Worm (Caenorhabditis elegans): ENCODE measurements around the gene F18A11.3.

The F18A11.3 gene

DNA sequence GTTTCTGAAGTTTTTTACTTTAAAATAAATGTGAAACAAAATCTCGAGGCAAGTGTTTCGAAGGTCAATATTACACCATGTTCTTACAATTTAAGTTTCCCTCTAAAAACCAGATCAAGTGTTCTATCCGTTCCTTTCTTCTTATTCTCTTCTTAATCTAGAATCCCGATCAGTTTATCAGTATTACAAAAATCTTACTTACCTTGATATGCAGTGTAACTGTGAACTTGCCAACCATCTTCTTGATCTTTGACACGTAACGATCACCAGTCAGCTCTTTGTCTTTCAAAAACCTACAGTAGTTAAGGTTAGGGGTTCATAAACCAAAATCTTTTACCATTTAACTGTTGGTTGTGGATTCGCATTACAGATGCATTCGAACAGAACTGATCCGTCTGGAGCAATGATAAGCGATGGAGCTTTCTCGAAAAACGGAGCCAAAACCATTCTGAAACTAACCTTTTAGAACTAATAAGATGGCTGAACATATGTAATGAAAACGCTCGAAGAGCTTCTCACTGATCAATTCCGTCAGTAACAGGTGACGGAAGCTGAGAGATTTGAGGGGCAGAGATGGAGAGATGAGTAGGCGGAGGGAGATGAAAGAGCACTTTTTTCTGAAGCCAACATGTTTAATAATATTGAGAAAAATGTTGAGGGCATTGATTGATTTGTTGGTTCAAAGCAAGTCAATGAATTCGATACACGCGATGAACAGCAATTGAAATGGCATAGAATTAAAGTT lies 28.8 kb downstream of the F18A11.3 start, which contains the start of gene oig-2:
TSS of gene oig-2 (minus strand) at position 448 of the 745 bp plus-strand sequence.
- TF ChIP-seq T22C8.4 (GFP tag; IDR thresholded peaks at IDR 0.05) = no peak
- no peak for TF ChIP-seq tab-1 (GFP tag; IDR thresholded peaks at IDR 0.05)
- TF ChIP-seq ztf-29 (GFP tag; IDR thresholded peaks at IDR 0.05) = no peak
- no peak for TF ChIP-seq med-1 (GFP tag; optimal IDR thresholded peaks at IDR 0.05; ENCODE audit: insufficient read depth)
- TF ChIP-seq ref-1 (GFP tag; conservative IDR thresholded peaks at IDR 0.05) = no peak
- no peak for TF ChIP-seq flt-1 (GFP tag; IDR thresholded peaks at IDR 0.05)
- TF ChIP-seq cog-1 (tag; optimal IDR thresholded peaks at IDR 0.05) = no peak
- TF ChIP-seq ztf-23 (GFP tag; IDR thresholded peaks at IDR 0.05) = no peak
- TF ChIP-seq klf-2 (GFP tag; conservative IDR thresholded peaks at IDR 0.05) = no peak

ce11 chrII:13006283-13006682 lies 30.4 kb downstream of the F18A11.3 start:
- TF ChIP-seq T22C8.4 (GFP tag; IDR thresholded peaks at IDR 0.05) = no peak
- no peak for TF ChIP-seq ref-1 (GFP tag; conservative IDR thresholded peaks at IDR 0.05)
- no peak for TF ChIP-seq ztf-23 (GFP tag; IDR thresholded peaks at IDR 0.05)

- no peak for TF ChIP-seq ztf-29 (GFP tag; IDR thresholded peaks at IDR 0.05)
- no peak for TF ChIP-seq T22C8.4 (GFP tag; IDR thresholded peaks at IDR 0.05)
- TF ChIP-seq tab-1 (GFP tag; IDR thresholded peaks at IDR 0.05) = no peak
- TF ChIP-seq med-1 (GFP tag; optimal IDR thresholded peaks at IDR 0.05; ENCODE audit: insufficient read depth) = no peak
- no peak for TF ChIP-seq ztf-23 (GFP tag; IDR thresholded peaks at IDR 0.05)
- TF ChIP-seq cog-1 (tag; optimal IDR thresholded peaks at IDR 0.05) = no peak
- TF ChIP-seq flt-1 (GFP tag; IDR thresholded peaks at IDR 0.05) = no peak
- no peak for TF ChIP-seq ref-1 (GFP tag; conservative IDR thresholded peaks at IDR 0.05)
- TF ChIP-seq klf-2 (GFP tag; conservative IDR thresholded peaks at IDR 0.05) = no peak
Measured at ce11 chrII:13004872-13005252, 31.8 kb downstream of the F18A11.3 start.

DNA sequence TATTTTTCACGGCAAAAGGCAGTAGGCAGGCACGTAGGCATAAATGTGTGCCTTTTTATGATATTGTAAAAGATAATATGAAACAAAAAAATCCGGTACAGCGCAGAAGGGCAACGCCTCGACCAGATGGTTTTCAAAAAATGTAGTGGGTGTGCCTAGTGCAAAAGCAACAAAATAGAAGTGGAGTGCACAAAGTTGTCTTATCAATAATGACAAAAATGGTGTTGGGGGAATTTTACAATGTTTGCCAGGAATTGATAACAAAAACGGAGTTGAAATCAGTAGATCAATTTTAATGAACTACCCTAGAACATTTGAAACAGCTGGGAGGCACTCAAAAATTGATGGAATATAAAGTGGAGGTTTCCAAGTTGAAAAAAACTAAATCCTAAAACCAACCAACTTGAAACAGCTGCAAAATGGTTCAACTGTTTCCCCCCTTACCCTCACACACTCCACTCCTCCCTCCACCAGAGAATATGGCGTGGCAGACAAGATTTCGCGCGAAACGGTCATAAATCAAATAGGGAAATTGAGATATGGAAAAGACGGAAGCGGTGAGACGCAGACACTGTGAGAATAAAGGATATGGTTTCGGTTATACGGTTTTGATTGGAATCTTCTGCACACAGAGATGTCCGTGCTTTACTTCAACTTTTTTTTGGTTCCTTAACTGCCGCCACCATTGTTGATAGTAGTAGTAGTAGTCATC lies 32.3 kb downstream of the F18A11.3 start:
- TF ChIP-seq ztf-29 (GFP tag; IDR thresholded peaks at IDR 0.05) = no peak
- TF ChIP-seq flt-1 (GFP tag; IDR thresholded peaks at IDR 0.05) = no peak
- TF ChIP-seq T22C8.4 (GFP tag; IDR thresholded peaks at IDR 0.05) = no peak
- TF ChIP-seq cog-1 (tag; optimal IDR thresholded peaks at IDR 0.05) = no peak
- TF ChIP-seq ztf-23 (GFP tag; IDR thresholded peaks at IDR 0.05) = no peak
- TF ChIP-seq klf-2 (GFP tag; conservative IDR thresholded peaks at IDR 0.05) = no peak
- TF ChIP-seq ref-1 (GFP tag; conservative IDR thresholded peaks at IDR 0.05) = no peak
- no peak for TF ChIP-seq tab-1 (GFP tag; IDR thresholded peaks at IDR 0.05)
- TF ChIP-seq med-1 (GFP tag; optimal IDR thresholded peaks at IDR 0.05; ENCODE audit: insufficient read depth) = no peak

ce11 chrII:13003244-13003643 lies 33.4 kb downstream of the F18A11.3 start:
- no peak for TF ChIP-seq med-1 (GFP tag; optimal IDR thresholded peaks at IDR 0.05; ENCODE audit: insufficient read depth)
- TF ChIP-seq T22C8.4 (GFP tag; IDR thresholded peaks at IDR 0.05) = no peak
- TF ChIP-seq ztf-29 (GFP tag; IDR thresholded peaks at IDR 0.05) = no peak
- no peak for TF ChIP-seq ref-1 (GFP tag; conservative IDR thresholded peaks at IDR 0.05)
- TF ChIP-seq cog-1 (tag; optimal IDR thresholded peaks at IDR 0.05) = no peak
- no peak for TF ChIP-seq ztf-23 (GFP tag; IDR thresholded peaks at IDR 0.05)

DNA sequence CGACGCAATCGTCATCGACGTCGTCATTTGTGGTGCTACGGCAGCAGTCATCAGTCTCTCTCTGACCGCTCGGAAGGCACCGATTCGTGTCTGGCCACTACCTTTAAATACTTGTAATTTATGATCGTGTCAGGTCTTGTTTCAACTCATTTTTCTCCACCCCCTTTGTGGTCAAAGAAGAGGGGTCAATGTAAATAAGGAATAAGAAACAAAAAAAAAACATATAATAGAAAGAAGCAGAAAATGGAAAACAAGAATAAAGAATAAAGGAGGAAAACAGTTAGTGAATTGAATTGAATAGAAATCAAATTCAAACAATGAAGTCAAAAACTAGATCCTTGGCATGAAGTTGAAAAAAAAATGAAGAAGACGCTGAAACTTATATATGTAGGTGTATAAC lies 35.9 kb downstream of the F18A11.3 start, which contains the start of gene Y38F1A.8:
TSS of gene Y38F1A.8 (minus strand) at position 101 of the 400 bp plus-strand sequence.
- TF ChIP-seq ref-1 (GFP tag; conservative IDR thresholded peaks at IDR 0.05) (no peak), tab-1 (GFP tag; IDR thresholded peaks at IDR 0.05) (no peak), ztf-23 (GFP tag; IDR thresholded peaks at IDR 0.05) (no peak), ztf-29 (GFP tag; IDR thresholded peaks at IDR 0.05) (no peak), med-1 (GFP tag; optimal IDR thresholded peaks at IDR 0.05; ENCODE audit: insufficient read depth) (no peak), cog-1 (tag; optimal IDR thresholded peaks at IDR 0.05) (no peak), T22C8.4 (GFP tag; IDR thresholded peaks at IDR 0.05) (no peak), flt-1 (GFP tag; IDR thresholded peaks at IDR 0.05) (no peak), klf-2 (GFP tag; conservative IDR thresholded peaks at IDR 0.05) (no peak)

ce11 chrII:12997413-12997812 lies 39.2 kb downstream of the F18A11.3 start, which contains the start of gene Y38F1A.7:
Gene Y38F1A.7 (minus strand): TSS chrII:12997804.
- TF ChIP-seq T22C8.4 (GFP tag; IDR thresholded peaks at IDR 0.05) (no peak), klf-2 (GFP tag; conservative IDR thresholded peaks at IDR 0.05) (no peak), med-1 (GFP tag; optimal IDR thresholded peaks at IDR 0.05; ENCODE audit: insufficient read depth) (no peak), ref-1 (GFP tag; conservative IDR thresholded peaks at IDR 0.05) (no peak), cog-1 (tag; optimal IDR thresholded peaks at IDR 0.05) (no peak), ztf-23 (GFP tag; IDR thresholded peaks at IDR 0.05) (no peak), ztf-29 (GFP tag; IDR thresholded peaks at IDR 0.05) (no peak), flt-1 (GFP tag; IDR thresholded peaks at IDR 0.05) (no peak), tab-1 (GFP tag; IDR thresholded peaks at IDR 0.05) (no peak)

DNA sequence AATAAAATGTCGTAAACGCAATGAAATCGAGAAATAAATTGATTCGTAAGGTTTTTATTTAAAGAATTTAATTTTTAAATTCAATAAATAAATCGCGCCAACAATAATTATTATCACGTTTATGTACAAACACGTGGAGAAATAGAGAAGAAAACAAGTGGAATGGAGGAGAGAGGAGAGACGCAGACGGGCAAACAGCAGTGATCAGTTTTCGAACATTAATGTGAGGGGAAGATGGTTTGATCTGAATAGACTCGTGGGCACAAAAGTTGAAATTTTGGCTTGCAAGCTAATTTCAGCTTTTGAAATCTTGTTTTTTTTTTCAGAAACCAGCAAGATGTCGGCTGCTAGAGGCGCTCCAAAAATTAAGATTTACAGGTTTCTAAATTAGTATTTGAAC lies 40.4 kb downstream of the F18A11.3 start, which contains the start of gene hphd-1:
TSS of gene hphd-1 (minus strand) at position 323 of the 400 bp plus-strand sequence.
- TF ChIP-seq ztf-29 (GFP tag; IDR thresholded peaks at IDR 0.05) (no peak), T22C8.4 (GFP tag; IDR thresholded peaks at IDR 0.05) (no peak), flt-1 (GFP tag; IDR thresholded peaks at IDR 0.05) (no peak), ztf-23 (GFP tag; IDR thresholded peaks at IDR 0.05) (no peak), tab-1 (GFP tag; IDR thresholded peaks at IDR 0.05) (no peak), cog-1 (tag; optimal IDR thresholded peaks at IDR 0.05) (no peak), med-1 (GFP tag; optimal IDR thresholded peaks at IDR 0.05; ENCODE audit: insufficient read depth) (no peak), klf-2 (GFP tag; conservative IDR thresholded peaks at IDR 0.05) (no peak), ref-1 (GFP tag; conservative IDR thresholded peaks at IDR 0.05) (no peak)

ce11 chrII:12995322-12995721 lies 41.3 kb downstream of the F18A11.3 start:
- TF ChIP-seq T22C8.4 (GFP tag; IDR thresholded peaks at IDR 0.05) = no peak
- TF ChIP-seq cog-1 (tag; optimal IDR thresholded peaks at IDR 0.05) = no peak
- TF ChIP-seq ztf-29 (GFP tag; IDR thresholded peaks at IDR 0.05) = no peak
- TF ChIP-seq flt-1 (GFP tag; IDR thresholded peaks at IDR 0.05) = no peak
- no peak for TF ChIP-seq klf-2 (GFP tag; conservative IDR thresholded peaks at IDR 0.05)

All from whole organism, midembryonic.